Fruit fly (Drosophila melanogaster) whole organism, prepupa: ENCODE data around the gene nmd.

Experiments
- CG3919 ChIP-seq: fragments of 200-800 bp; sonication (Bioruptor generic); optimal IDR thresholded peaks from 3 replicates; lab custom pipeline; 2016; ENCODE audit warnings: missing biosample characterization, missing genetic modification characterization
- CG6163 ChIP-seq: fragments of 200-800 bp; sonication (Bioruptor generic); IDR thresholded peaks from 3 replicates; pipeline ENCODE4 v1.3.6; 2022; ENCODE audit warnings: missing biosample characterization, missing genetic modification characterization
- CG8119 ChIP-seq: fragments of 200-800 bp; sonication (Bioruptor generic); IDR thresholded peaks from 3 replicates; pipeline ENCODE4 v1.3.6; 2022; ENCODE audit warnings: missing biosample characterization, missing genetic modification characterization
- CG8632 ChIP-seq: fragments of 200-800 bp; sonication (Bioruptor generic); optimal IDR thresholded peaks from 3 replicates; lab custom pipeline; 2016; ENCODE audit warnings: missing biosample characterization, missing genetic modification characterization
- CG9139 ChIP-seq: fragments of 200-800 bp; sonication (Bioruptor generic); optimal IDR thresholded peaks from 3 replicates; lab custom pipeline; 2017; ENCODE audit warnings: missing biosample characterization, mild to moderate bottlenecking, missing genetic modification characterization
- Hr39 ChIP-seq: fragments of 200-800 bp; sonication (Bioruptor generic); optimal IDR thresholded peaks from 2 replicates; lab custom pipeline; 2016; ENCODE audit warnings: missing biosample characterization, missing genetic modification characterization
- Lpt ChIP-seq: fragments of 200-800 bp; sonication (Bioruptor generic); optimal IDR thresholded peaks from 3 replicates; lab custom pipeline; 2016; ENCODE audit warnings: missing biosample characterization, missing genetic modification characterization
- Smox ChIP-seq: fragments of 200-800 bp; sonication (Bioruptor generic); optimal IDR thresholded peaks from 3 replicates; lab custom pipeline; 2016; ENCODE audit warnings: missing biosample characterization, missing genetic modification characterization
- Sox14 ChIP-seq: fragments of 200-800 bp; sonication (Bioruptor generic); optimal IDR thresholded peaks from 3 replicates; lab custom pipeline; 2016; ENCODE audit warnings: missing biosample characterization, missing genetic modification characterization
- cyc ChIP-seq: fragments of 200-800 bp; sonication (Bioruptor generic); optimal IDR thresholded peaks from 3 replicates; lab custom pipeline; 2016; ENCODE audit warnings: missing biosample characterization, missing genetic modification characterization

DNA sequence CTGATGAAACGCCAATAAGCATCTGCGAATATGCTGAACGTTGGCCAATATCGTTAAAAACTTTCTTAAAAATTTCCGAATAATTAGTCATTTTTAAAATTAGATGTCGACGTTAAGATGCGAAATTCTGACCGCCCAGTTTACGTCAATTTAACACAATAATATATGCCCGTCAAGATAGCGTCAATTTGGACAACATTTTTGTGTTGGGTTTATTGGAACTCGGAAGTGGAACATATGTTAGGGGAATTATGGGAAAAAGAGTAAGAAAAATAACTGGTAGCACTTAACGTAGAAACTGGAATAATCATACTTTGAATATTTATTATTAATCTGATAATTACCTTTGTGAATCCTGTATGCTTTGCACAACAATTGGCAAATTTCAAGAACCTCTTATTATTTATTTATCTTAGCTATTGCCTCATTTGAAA lies 48.0 kb downstream of the nmd start, which contains the start of gene CG5676:
- TF ChIP-seq Smox (GFP tag; lab: Kevin White, UChicago) (no peak), CG8119 (GFP tag; lab: Robert Waterston, UW) (no peak), Sox14 (GFP tag; lab: Kevin White, UChicago) (no peak), CG6163 (GFP tag; lab: Robert Waterston, UW) (no peak), CG8632 (no peak), cyc (no peak), Lpt (GFP tag; lab: Kevin White, UChicago) (no peak), Hr39 (no peak), CG9139 (GFP tag; lab: Kevin White, UChicago) (no peak), CG3919 (GFP tag; lab: Kevin White, UChicago) (no peak)
